Worm (Caenorhabditis elegans) whole organism, L1 larva: ENCODE results near the gene Y37D8A.8.

Experiments
- pax-3 ChIP-seq: fragments of 200-800 bp; sonication (Bioruptor generic); optimal IDR thresholded peaks from 2 replicates; lab custom pipeline; 2018; ENCODE audit warnings: mild to moderate bottlenecking, missing genetic modification characterization, moderate library complexity, missing compliant biosample characterization
- snpc-4 ChIP-seq: fragments of 150-350 bp; optimal IDR thresholded peaks from 2 replicates; lab custom pipeline; 2014; ENCODE audit warnings: missing biosample characterization, missing genetic modification characterization
- tbx-2 ChIP-seq: sonication (generic microtip); optimal IDR thresholded peaks from 2 replicates; lab custom pipeline; 2016; ENCODE audit warnings: missing genetic modification characterization, missing compliant biosample characterization
- zag-1 ChIP-seq: fragments of 150-350 bp; optimal IDR thresholded peaks from 2 replicates; lab custom pipeline; 2014; ENCODE audit warnings: missing biosample characterization, missing genetic modification characterization

ce11 chrIII:12906611-12907037, 41.9 kb downstream of the Y37D8A.8 start:
- TF ChIP-seq snpc-4 (tag; lab: Kevin White, UChicago) (no peak), zag-1 (tag; lab: Kevin White, UChicago) (no peak), pax-3 (tag; lab: Kevin White, UChicago) (no peak), tbx-2 (tag; lab: Kevin White, UChicago) (peak; percentile 19)
